Worm (Caenorhabditis elegans) whole organism, L4 larva: ENCODE data around the gene mls-2.
A peak's percentile ranks its signal among the peaks of the same experiment; 100 is the strongest.

ENCODE experiments used
- D1046.2 ChIP-seq: fragments of 200-800 bp; sonication (Bioruptor generic); IDR thresholded peaks from 2 replicates; pipeline ENCODE4 v1.3.6; 2022; ENCODE audit warnings: missing genetic modification characterization, missing compliant biosample characterization
- F37D6.2 ChIP-seq: sonication (generic microtip); optimal IDR thresholded peaks from 2 replicates; lab custom pipeline; 2016; ENCODE audit warnings: mild to moderate bottlenecking, missing genetic modification characterization, missing compliant biosample characterization
- F49E8.2 ChIP-seq: sonication (generic microtip); optimal IDR thresholded peaks from 2 replicates; lab custom pipeline; 2016; ENCODE audit warnings: missing compliant biosample characterization, mild to moderate bottlenecking, missing genetic modification characterization, borderline replicate concordance
- R02D3.7 ChIP-seq: fragments of 150-350 bp; sonication (generic microtip); optimal IDR thresholded peaks from 3 replicates; lab custom pipeline; 2014; ENCODE audit warnings: missing biosample characterization, missing genetic modification characterization
- T20F7.1 ChIP-seq: fragments of 200-800 bp; sonication (Bioruptor generic); optimal IDR thresholded peaks from 2 replicates; lab custom pipeline; 2018; ENCODE audit warnings: mild to moderate bottlenecking, missing genetic modification characterization, missing compliant biosample characterization
- T26A8.4 ChIP-seq: fragments of 200-800 bp; sonication (Bioruptor generic); IDR thresholded peaks from 2 replicates; pipeline ENCODE4 v1.3.6; 2022; ENCODE audit warnings: missing genetic modification characterization, missing compliant biosample characterization
- Y105C5A.15 ChIP-seq: fragments of 200-800 bp; sonication (Bioruptor generic); IDR thresholded peaks from 2 replicates; pipeline ENCODE4 v1.3.6; 2022; ENCODE audit warnings: missing genetic modification characterization, missing compliant biosample characterization
- Y5F2A.4 ChIP-seq: fragments of 200-800 bp; sonication (Bioruptor generic); optimal IDR thresholded peaks from 2 replicates; lab custom pipeline; 2018; ENCODE audit warnings: mild to moderate bottlenecking, missing genetic modification characterization, missing compliant biosample characterization
- Y75B8A.6 ChIP-seq: fragments of 200-800 bp; sonication (Bioruptor generic); IDR thresholded peaks from 2 replicates; pipeline ENCODE4 v1.3.6; 2022; ENCODE audit warnings: missing genetic modification reagents, missing genetic modification characterization, missing compliant biosample characterization
- ZK337.2 ChIP-seq: fragments of 200-800 bp; sonication (Bioruptor generic); IDR thresholded peaks from 2 replicates; pipeline ENCODE4 v1.3.6; 2022; ENCODE audit warnings: missing genetic modification reagents, missing genetic modification characterization, missing compliant biosample characterization
- aha-1 ChIP-seq: fragments of 150-350 bp; peaks from one replicate; lab custom pipeline; 2014; ENCODE audit warnings: missing biosample characterization, missing genetic modification characterization
- ama-1 ChIP-seq: fragments of 150-350 bp; optimal IDR thresholded peaks from 2 replicates; lab custom pipeline; 2014; ENCODE audit warnings: inconsistent platforms, mixed read lengths
- ceh-44 ChIP-seq: fragments of 200-800 bp; sonication (Bioruptor generic); IDR thresholded peaks from 2 replicates; pipeline ENCODE4 v1.3.6; 2022; ENCODE audit warnings: missing genetic modification reagents, missing genetic modification characterization, missing compliant biosample characterization
- daf-16 ChIP-seq, 3 experiments: sonication (generic microtip); optimal IDR thresholded peaks; 2 replicates each; lab custom pipeline; 2016 to 2017; ENCODE audit warnings: missing genetic modification characterization in 3 of 3, missing genetic modification reagents in 3 of 3, mild to moderate bottlenecking in 2 of 3, missing compliant biosample characterization in 2 of 3, missing biosample characterization in 1 of 3, moderate library complexity in 1 of 3
- daf-19 ChIP-seq: fragments of 200-800 bp; sonication (Bioruptor generic); conservative IDR thresholded peaks from 2 replicates; pipeline ENCODE4 v1.3.6; 2022; ENCODE audit warnings: missing genetic modification characterization, missing compliant biosample characterization
- daf-8 ChIP-seq: fragments of 200-800 bp; sonication (Bioruptor generic); IDR thresholded peaks from 2 replicates; pipeline ENCODE4 v1.3.6; 2022; ENCODE audit warnings: missing genetic modification characterization, missing compliant biosample characterization
- dmd-8 ChIP-seq: fragments of 200-800 bp; sonication (Bioruptor generic); IDR thresholded peaks from 2 replicates; pipeline ENCODE4 v1.3.6; 2022; ENCODE audit warnings: missing genetic modification characterization, missing compliant biosample characterization
- dmd-9 ChIP-seq: fragments of 200-800 bp; sonication (Bioruptor generic); IDR thresholded peaks from 2 replicates; pipeline ENCODE4 v1.3.6; 2022; ENCODE audit warnings: missing genetic modification reagents, missing genetic modification characterization, missing compliant biosample characterization
- duxl-1 ChIP-seq: sonication (generic microtip); optimal IDR thresholded peaks from 2 replicates; lab custom pipeline; 2016; ENCODE audit warnings: mild to moderate bottlenecking, missing genetic modification characterization, moderate library complexity, missing compliant biosample characterization; ENCODE audit not compliant: poor library complexity
- dve-1 ChIP-seq: sonication (generic microtip); optimal IDR thresholded peaks from 2 replicates; lab custom pipeline; 2017; ENCODE audit warnings: antibody characterized with exemption, mild to moderate bottlenecking, missing genetic modification characterization, missing compliant biosample characterization; ENCODE audit not compliant: insufficient read depth
- fkh-10 ChIP-seq: fragments of 150-350 bp; optimal IDR thresholded peaks from 2 replicates; lab custom pipeline; 2014; ENCODE audit warnings: missing biosample characterization, missing genetic modification reagents, missing genetic modification characterization
- fos-1 ChIP-seq: fragments of 150-350 bp; optimal IDR thresholded peaks from 2 replicates; lab custom pipeline; 2014; ENCODE audit warnings: missing biosample characterization, missing genetic modification characterization
- gei-8 ChIP-seq: fragments of 200-800 bp; sonication (Bioruptor generic); optimal IDR thresholded peaks from 2 replicates; lab custom pipeline; 2018; ENCODE audit warnings: mild to moderate bottlenecking, missing genetic modification characterization, missing compliant biosample characterization
- hif-1 ChIP-seq, 2 experiments: sonication (generic microtip); optimal IDR thresholded peaks; 2 replicates each; lab custom pipeline; 2016 to 2017; ENCODE audit warnings: missing compliant biosample characterization in 2 of 2, missing genetic modification characterization in 2 of 2, missing genetic modification reagents in 2 of 2, missing genotype in 2 of 2, mild to moderate bottlenecking in 1 of 2
- hmg-1.1 ChIP-seq: fragments of 200-800 bp; sonication (Bioruptor generic); IDR thresholded peaks from 2 replicates; pipeline ENCODE4 v1.3.6; 2022; ENCODE audit warnings: missing genetic modification reagents, missing genetic modification characterization, missing compliant biosample characterization
- lim-7 ChIP-seq: fragments of 200-800 bp; sonication (Bioruptor generic); IDR thresholded peaks from 2 replicates; pipeline ENCODE4 v1.3.6; 2022; ENCODE audit warnings: missing genetic modification characterization, missing compliant biosample characterization
- lin-1 ChIP-seq: fragments of 200-800 bp; sonication (Bioruptor generic); IDR thresholded peaks from 2 replicates; pipeline ENCODE4 v1.3.6; 2022; ENCODE audit warnings: missing genetic modification reagents, missing genetic modification characterization, missing compliant biosample characterization
- lin-13 ChIP-seq: fragments of 150-350 bp; optimal IDR thresholded peaks from 2 replicates; lab custom pipeline; 2014; ENCODE audit warnings: missing biosample characterization, missing genetic modification reagents, missing genetic modification characterization
- lin-29 ChIP-seq: fragments of 200-800 bp; sonication (Bioruptor generic); IDR thresholded peaks from 2 replicates; pipeline ENCODE4 v1.3.6; 2022; ENCODE audit warnings: missing genetic modification reagents, missing genetic modification characterization, missing compliant biosample characterization
- lir-3 ChIP-seq: sonication (generic microtip); optimal IDR thresholded peaks from 2 replicates; lab custom pipeline; 2016; ENCODE audit warnings: mild to moderate bottlenecking, missing genetic modification characterization, missing compliant biosample characterization
- lsy-2 ChIP-seq, 2 experiments: fragments of 150-350 bp in 1 of 2; sonication (generic microtip) in 1 of 2; optimal IDR thresholded peaks; 2 replicates each; lab custom pipeline; 2014 to 2017; ENCODE audit warnings: missing biosample characterization in 2 of 2, missing genetic modification characterization in 2 of 2
- madf-5 ChIP-seq, 2 experiments: fragments of 200-800 bp; sonication (Bioruptor generic); IDR thresholded peaks; 2 replicates each; pipeline ENCODE4 v1.3.6; 2022; ENCODE audit warnings: missing compliant biosample characterization in 2 of 2, missing genetic modification characterization in 2 of 2
- madf-9 ChIP-seq: fragments of 200-800 bp; sonication (Bioruptor generic); conservative IDR thresholded peaks from 2 replicates; pipeline ENCODE4 v1.3.6; 2022; ENCODE audit warnings: missing genetic modification reagents, missing genetic modification characterization, missing compliant biosample characterization
- mdt-29 ChIP-seq: fragments of 200-800 bp; sonication (Bioruptor generic); IDR thresholded peaks from 2 replicates; pipeline ENCODE4 v1.3.6; 2022; ENCODE audit warnings: missing genetic modification reagents, missing genetic modification characterization, missing compliant biosample characterization
- mes-2 ChIP-seq: sonication (generic microtip); optimal IDR thresholded peaks from 2 replicates; lab custom pipeline; 2016; ENCODE audit warnings: missing genotype, mild to moderate bottlenecking, missing genetic modification characterization, missing compliant biosample characterization; ENCODE audit not compliant: poor library complexity, severe bottlenecking
- mxl-3 ChIP-seq: fragments of 200-800 bp; sonication (Bioruptor generic); optimal IDR thresholded peaks from 2 replicates; lab custom pipeline; 2018; ENCODE audit warnings: mild to moderate bottlenecking, missing genetic modification characterization, missing compliant biosample characterization
- nhr-102 ChIP-seq: sonication (generic microtip); optimal IDR thresholded peaks from 2 replicates; lab custom pipeline; 2016; ENCODE audit warnings: mild to moderate bottlenecking, missing genetic modification characterization, moderate library complexity, missing compliant biosample characterization
- nhr-28 ChIP-seq: fragments of 150-350 bp; optimal IDR thresholded peaks from 2 replicates; lab custom pipeline; 2014; ENCODE audit warnings: missing biosample characterization, missing genetic modification characterization
- nhr-6 ChIP-seq: fragments of 150-350 bp; optimal IDR thresholded peaks from 2 replicates; lab custom pipeline; 2014; ENCODE audit warnings: missing biosample characterization, missing genetic modification characterization
- nhr-76 ChIP-seq: fragments of 150-350 bp; optimal IDR thresholded peaks from 2 replicates; lab custom pipeline; 2014; ENCODE audit warnings: missing biosample characterization, missing genetic modification characterization
- pha-4 ChIP-seq, 2 experiments: fragments of 150-350 bp in 1 of 2; fragments of 200-800 bp in 1 of 2; sonication (Bioruptor generic) in 1 of 2; IDR thresholded peaks in 1 of 2; optimal IDR thresholded peaks in 1 of 2; 2 replicates each; pipeline versions ENCODE4 v1.3.6 to Lab custom; 2014 to 2022; ENCODE audit warnings: missing genetic modification characterization in 2 of 2, missing genetic modification reagents in 2 of 2, missing biosample characterization in 1 of 2, missing compliant biosample characterization in 1 of 2
- rbr-2 ChIP-seq: sonication (generic microtip); optimal IDR thresholded peaks from 2 replicates; lab custom pipeline; 2016; ENCODE audit warnings: missing genotype, missing genetic modification characterization, missing compliant biosample characterization
- skn-1 ChIP-seq: fragments of 150-350 bp; optimal IDR thresholded peaks from 2 replicates; lab custom pipeline; 2014; ENCODE audit warnings: missing biosample characterization, missing genetic modification characterization
- spr-1 ChIP-seq: sonication (generic microtip); optimal IDR thresholded peaks from 2 replicates; lab custom pipeline; 2016; ENCODE audit warnings: mild to moderate bottlenecking, missing genetic modification characterization, missing compliant biosample characterization
- unc-130 ChIP-seq: sonication (generic microtip); optimal IDR thresholded peaks from 2 replicates; lab custom pipeline; 2016; ENCODE audit warnings: missing genetic modification reagents, missing genetic modification characterization, missing compliant biosample characterization
- unc-39 ChIP-seq: sonication (generic microtip); optimal IDR thresholded peaks from 2 replicates; lab custom pipeline; 2017; ENCODE audit warnings: missing biosample characterization, missing genetic modification characterization
- unc-62 ChIP-seq, 3 experiments: fragments of 150-350 bp in 1 of 3; sonication (generic microtip); optimal IDR thresholded peaks in 2 of 3; peaks in 1 of 3; 1 replicate in 1 of 3; 2 replicates in 2 of 3; lab custom pipeline; 2014 to 2017; ENCODE audit warnings: missing biosample characterization in 3 of 3, missing genetic modification characterization in 3 of 3, missing genetic modification reagents in 3 of 3, missing genotype in 1 of 3
- zfp-2 ChIP-seq: sonication (generic microtip); optimal IDR thresholded peaks from 2 replicates; lab custom pipeline; 2016; ENCODE audit warnings: mild to moderate bottlenecking, missing genetic modification characterization, missing compliant biosample characterization
- zip-2 ChIP-seq: fragments of 150-350 bp; optimal IDR thresholded peaks from 2 replicates; lab custom pipeline; 2014; ENCODE audit warnings: missing biosample characterization, missing genetic modification characterization

mls-2 gene

ce11 chrX:4788958-4789357 is 27.5 kb upstream of the mls-2 start (continued):
- no peak for TF ChIP-seq fos-1 (tag; lab: Kevin White, UChicago)
- TF ChIP-seq T26A8.4 (GFP tag; lab: Robert Waterston, UW) = no peak
- peak; percentile 51 to 67 for TF ChIP-seq daf-16 (GFP tag; optimal IDR thresholded peaks at IDR 0.05; lab: Kevin White, UChicago)
- TF ChIP-seq daf-16 (tag; optimal IDR thresholded peaks at IDR 0.05; lab: Kevin White, UChicago) = peak; percentile 76
- peak; percentile 81 for TF ChIP-seq aha-1
- peak; percentile 84 for TF ChIP-seq pha-4 (GFP tag; IDR thresholded peaks at IDR 0.05; lab: Robert Waterston, UW)
- no peak for TF ChIP-seq pha-4 (tag; optimal IDR thresholded peaks at IDR 0.05; lab: Kevin White, UChicago)
- TF ChIP-seq mdt-29 (GFP tag; lab: Robert Waterston, UW) = peak; percentile 36; the same call in 1 of the 2 replicates
- peak; percentile 30 for TF ChIP-seq mxl-3 (GFP tag; lab: Kevin White, UChicago)
- peak; percentile 69; the same call in 1 of the 2 replicates for TF ChIP-seq madf-9 (GFP tag; lab: Robert Waterston, UW)
- TF ChIP-seq fkh-10 (GFP tag; lab: Kevin White, UChicago) = no peak
- TF ChIP-seq Y105C5A.15 (GFP tag; lab: Robert Waterston, UW) = 0 out of 2 replicates have a peak, but pooled peaks have one; percentile 70
- peak; percentile 60; the same call in 1 of the 2 replicates for TF ChIP-seq D1046.2
- TF ChIP-seq ceh-44 (GFP tag; lab: Robert Waterston, UW) = 0 out of 2 replicates have a peak, but pooled peaks have one; percentile 24
- TF ChIP-seq rbr-2 (tag; lab: Kevin White, UChicago) = peak; percentile 40
- TF ChIP-seq Y5F2A.4 (GFP tag; lab: Kevin White, UChicago) = peak; percentile 46
- TF ChIP-seq daf-19 (GFP tag; lab: Robert Waterston, UW) = peak; percentile 54; the same call in 1 of the 2 replicates
- no peak for TF ChIP-seq nhr-6 (tag; lab: Kevin White, UChicago)
- TF ChIP-seq lim-7 (GFP tag; lab: Robert Waterston, UW) = peak; percentile 98
- TF ChIP-seq lsy-2 (tag; optimal IDR thresholded peaks at IDR 0.05; lab: Kevin White, UChicago) = peak in 1 of 2 experiments; percentile 54
- peak; percentile 30 for TF ChIP-seq R02D3.7 (tag; lab: Kevin White, UChicago)
- peak; percentile 38 for TF ChIP-seq F49E8.2 (tag; lab: Kevin White, UChicago)
- no peak for TF ChIP-seq skn-1 (tag; lab: Kevin White, UChicago)
- peak; percentile 22 for TF ChIP-seq lin-13 (GFP tag; lab: Kevin White, UChicago)
- TF ChIP-seq daf-8 (GFP tag; lab: Robert Waterston, UW) = no peak
- peak; percentile 27 for TF ChIP-seq T20F7.1 (GFP tag; lab: Kevin White, UChicago)
- peak; percentile 56; the same call in 1 of the 2 replicates for TF ChIP-seq ZK337.2
- TF ChIP-seq zip-2 (tag; lab: Kevin White, UChicago) = no peak
- TF ChIP-seq Y75B8A.6 (GFP tag; lab: Robert Waterston, UW) = no peak
- peak; percentile 18 for TF ChIP-seq unc-130 (GFP tag; lab: Kevin White, UChicago)
- TF ChIP-seq ama-1 = no peak
- TF ChIP-seq hmg-1.1 (GFP tag; lab: Robert Waterston, UW) = peak; percentile 73
- peak; percentile 47; the same call in 1 of the 2 replicates for TF ChIP-seq dmd-9 (GFP tag; lab: Robert Waterston, UW)
- no peak for TF ChIP-seq nhr-76 (tag; lab: Kevin White, UChicago)
- TF ChIP-seq spr-1 (tag; lab: Kevin White, UChicago) = peak; percentile 25
- no peak for TF ChIP-seq unc-39 (tag; lab: Kevin White, UChicago)
- TF ChIP-seq nhr-28 = peak; percentile 23
- peak; percentile 90 for TF ChIP-seq dmd-8 (GFP tag; lab: Robert Waterston, UW)
- TF ChIP-seq F37D6.2 (tag; lab: Kevin White, UChicago) = no peak
- TF ChIP-seq lir-3 (tag; lab: Kevin White, UChicago) = peak; percentile 3
- TF ChIP-seq gei-8 = peak; percentile 43
- peak; percentile 49 for TF ChIP-seq lin-1 (GFP tag; lab: Robert Waterston, UW)
- TF ChIP-seq nhr-102 (tag; lab: Kevin White, UChicago) = peak; percentile 65
- peak in 1 of 2 experiments; percentile 33 for TF ChIP-seq hif-1 (tag; optimal IDR thresholded peaks at IDR 0.05; lab: Kevin White, UChicago)
- TF ChIP-seq zfp-2 (tag; lab: Kevin White, UChicago) = no peak
- peak in 1 of 2 experiments; percentile 18 for TF ChIP-seq unc-62 (GFP tag; optimal IDR thresholded peaks at IDR 0.05 in 1 of 2; lab: Kevin White, UChicago)
- no peak for TF ChIP-seq unc-62 (tag; optimal IDR thresholded peaks at IDR 0.05; lab: Kevin White, UChicago)
- TF ChIP-seq madf-5 (GFP tag; IDR thresholded peaks at IDR 0.05; lab: Robert Waterston, UW) = peak; percentile 76 to 77; a peak in 2 of 4 replicates
- peak; percentile 50; the same call in 1 of the 2 replicates for TF ChIP-seq lin-29 (GFP tag; lab: Robert Waterston, UW)
- TF ChIP-seq dve-1 (tag; lab: Kevin White, UChicago) = peak; percentile 72
- TF ChIP-seq duxl-1 (tag; lab: Kevin White, UChicago) = peak; percentile 89
- peak; percentile 80 for TF ChIP-seq mes-2 (tag; lab: Kevin White, UChicago)
